Worm (Caenorhabditis elegans) whole organism, L4/young adult: ENCODE results near the gene algn-9.

Experiments
- dao-5 ChIP-seq: sonication (generic microtip); optimal IDR thresholded peaks from 2 replicates; lab custom pipeline; 2016; ENCODE audit warnings: missing genotype, missing genetic modification characterization, moderate library complexity, missing compliant biosample characterization
- him-1 ChIP-seq: sonication (generic microtip); optimal IDR thresholded peaks from 2 replicates; lab custom pipeline; 2016; ENCODE audit warnings: missing genotype, missing genetic modification reagents, missing genetic modification characterization, missing compliant biosample characterization

DNA sequence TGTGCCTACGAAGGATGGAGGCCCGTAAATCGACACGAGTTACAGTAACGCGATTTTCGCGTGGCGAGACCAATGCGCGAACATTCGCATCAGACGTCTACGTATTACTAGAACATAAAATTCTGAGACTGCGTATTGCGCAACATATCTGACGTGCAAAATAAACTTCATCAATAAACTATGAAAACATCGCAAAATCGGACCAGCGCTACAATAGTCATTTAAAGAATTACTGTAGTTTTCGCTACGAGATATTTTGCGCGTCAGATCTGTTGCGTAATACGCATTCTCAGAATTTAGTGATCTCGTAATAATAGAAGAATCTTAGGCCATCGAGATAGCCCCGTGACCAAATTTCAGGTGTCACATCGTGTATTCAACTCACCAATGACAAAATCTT, 10.2 kb downstream of the algn-9 start:
- TF ChIP-seq him-1 (tag; lab: Kevin White, UChicago) (no peak), dao-5 (tag; lab: Kevin White, UChicago) (no peak)
